Fruit fly (Drosophila melanogaster) whole organism, prepupa: ENCODE data around the gene CG11131.

Experiments used
- CG10669 ChIP-seq: fragments of 200-800 bp; sonication (Bioruptor generic); optimal IDR thresholded peaks from 3 replicates; lab custom pipeline; 2018; ENCODE audit warnings: missing biosample characterization, mild to moderate bottlenecking, missing genetic modification characterization, moderate library complexity
- CG11762 ChIP-seq: fragments of 200-800 bp; sonication (Bioruptor generic); optimal IDR thresholded peaks from 3 replicates; lab custom pipeline; 2016; ENCODE audit warnings: missing biosample characterization, missing genetic modification characterization; ENCODE audit not compliant: insufficient read depth
- CG11902 ChIP-seq: fragments of 200-800 bp; sonication (Bioruptor generic); optimal IDR thresholded peaks from 3 replicates; lab custom pipeline; 2016; ENCODE audit warnings: missing biosample characterization, missing genetic modification characterization
- CG15336 ChIP-seq: fragments of 200-800 bp; sonication (Bioruptor generic); IDR thresholded peaks from 2 replicates; pipeline ENCODE4 v1.3.6; 2022; ENCODE audit warnings: missing biosample characterization, missing genetic modification characterization
- CG1621 ChIP-seq: fragments of 200-800 bp; sonication (Bioruptor generic); optimal IDR thresholded peaks from 3 replicates; lab custom pipeline; 2018; ENCODE audit warnings: missing biosample characterization, mild to moderate bottlenecking, missing genetic modification characterization
- CG16779 ChIP-seq: fragments of 200-800 bp; sonication (Bioruptor generic); optimal IDR thresholded peaks from 3 replicates; lab custom pipeline; 2017; ENCODE audit warnings: missing biosample characterization, mild to moderate bottlenecking, missing genetic modification characterization
- CG3032 ChIP-seq: fragments of 200-800 bp; optimal IDR thresholded peaks from 2 replicates; lab custom pipeline; 2019; ENCODE audit warnings: missing biosample characterization, mild to moderate bottlenecking, missing genetic modification characterization, moderate library complexity
- CG31627 ChIP-seq: fragments of 200-800 bp; sonication (Bioruptor generic); optimal IDR thresholded peaks from 3 replicates; lab custom pipeline; 2016; ENCODE audit warnings: missing biosample characterization, missing genetic modification characterization
- CG32006 ChIP-seq: fragments of 200-800 bp; sonication (Bioruptor generic); optimal IDR thresholded peaks from 3 replicates; lab custom pipeline; 2017; ENCODE audit warnings: missing biosample characterization, mild to moderate bottlenecking, missing genetic modification characterization
- CG34406 ChIP-seq: fragments of 200-800 bp; sonication (Bioruptor generic); optimal IDR thresholded peaks from 3 replicates; lab custom pipeline; 2016; ENCODE audit warnings: missing biosample characterization, missing genetic modification characterization
- CG3919 ChIP-seq: fragments of 200-800 bp; sonication (Bioruptor generic); optimal IDR thresholded peaks from 3 replicates; lab custom pipeline; 2016; ENCODE audit warnings: missing biosample characterization, missing genetic modification characterization
- CG4318 ChIP-seq: fragments of 200-800 bp; sonication (Bioruptor generic); optimal IDR thresholded peaks from 3 replicates; lab custom pipeline; 2017; ENCODE audit warnings: missing biosample characterization, mild to moderate bottlenecking, missing genetic modification characterization
- CG6163 ChIP-seq: fragments of 200-800 bp; sonication (Bioruptor generic); IDR thresholded peaks from 3 replicates; pipeline ENCODE4 v1.3.6; 2022; ENCODE audit warnings: missing biosample characterization, missing genetic modification characterization
- CG6276 ChIP-seq: fragments of 200-800 bp; sonication (Bioruptor generic); optimal IDR thresholded peaks from 2 replicates; lab custom pipeline; 2017; ENCODE audit warnings: missing biosample characterization, mild to moderate bottlenecking, missing genetic modification characterization
- CG6792 ChIP-seq: fragments of 200-800 bp; sonication (Bioruptor generic); optimal IDR thresholded peaks from 3 replicates; lab custom pipeline; 2016; ENCODE audit warnings: missing biosample characterization, missing genetic modification characterization
- CG6808 ChIP-seq: fragments of 200-800 bp; sonication (Bioruptor generic); optimal IDR thresholded peaks from 3 replicates; lab custom pipeline; 2017; ENCODE audit warnings: missing biosample characterization, missing genetic modification characterization, mild to moderate bottlenecking, moderate library complexity, missing genetic modification reagents
- CG6854 ChIP-seq: fragments of 200-800 bp; sonication (Bioruptor generic); optimal IDR thresholded peaks from 2 replicates; lab custom pipeline; 2017; ENCODE audit warnings: missing biosample characterization, mild to moderate bottlenecking, missing genetic modification characterization
- CG7368 ChIP-seq: fragments of 200-800 bp; sonication (Bioruptor generic); optimal IDR thresholded peaks from 3 replicates; lab custom pipeline; 2016; ENCODE audit warnings: missing biosample characterization, missing genetic modification characterization
- CG8319 ChIP-seq: fragments of 200-800 bp; sonication (Bioruptor generic); optimal IDR thresholded peaks from 3 replicates; lab custom pipeline; 2016; ENCODE audit warnings: missing biosample characterization, missing genetic modification characterization
- CG9139 ChIP-seq: fragments of 200-800 bp; sonication (Bioruptor generic); optimal IDR thresholded peaks from 3 replicates; lab custom pipeline; 2017; ENCODE audit warnings: missing biosample characterization, mild to moderate bottlenecking, missing genetic modification characterization
- Eip75B ChIP-seq: fragments of 200-800 bp; sonication (Bioruptor generic); optimal IDR thresholded peaks from 3 replicates; lab custom pipeline; 2016; ENCODE audit warnings: missing biosample characterization, missing genetic modification characterization
- Eip78C ChIP-seq: fragments of 200-800 bp; sonication (Bioruptor generic); peaks from one replicate; lab custom pipeline; 2016; ENCODE audit warnings: missing biosample characterization, missing genetic modification characterization
- Eip93F ChIP-seq: fragments of 200-800 bp; sonication (Bioruptor generic); optimal IDR thresholded peaks from 2 replicates; lab custom pipeline; 2016; ENCODE audit warnings: missing biosample characterization, mild to moderate bottlenecking, missing genetic modification characterization
- Ets21C ChIP-seq: fragments of 200-800 bp; sonication (Bioruptor generic); optimal IDR thresholded peaks from 3 replicates; lab custom pipeline; 2016; ENCODE audit warnings: missing biosample characterization, missing genetic modification characterization
- Ets96B ChIP-seq: fragments of 200-800 bp; optimal IDR thresholded peaks from 2 replicates; lab custom pipeline; 2019; ENCODE audit warnings: missing biosample characterization, mild to moderate bottlenecking, missing genetic modification characterization, moderate library complexity
- Gug ChIP-seq: fragments of 200-800 bp; sonication (Bioruptor generic); IDR thresholded peaks from 2 replicates; pipeline ENCODE4 v1.3.6; 2022; ENCODE audit warnings: missing biosample characterization, missing genetic modification characterization
- Hr38 ChIP-seq: sonication (Bioruptor generic); optimal IDR thresholded peaks from 2 replicates; lab custom pipeline; 2016; ENCODE audit warnings: missing biosample characterization, missing genetic modification characterization
- Hr39 ChIP-seq: fragments of 200-800 bp; sonication (Bioruptor generic); optimal IDR thresholded peaks from 2 replicates; lab custom pipeline; 2016; ENCODE audit warnings: missing biosample characterization, missing genetic modification characterization
- Lpt ChIP-seq: fragments of 200-800 bp; sonication (Bioruptor generic); optimal IDR thresholded peaks from 3 replicates; lab custom pipeline; 2016; ENCODE audit warnings: missing biosample characterization, missing genetic modification characterization
- Met ChIP-seq: fragments of 200-800 bp; sonication (Bioruptor generic); optimal IDR thresholded peaks from 3 replicates; lab custom pipeline; 2016; ENCODE audit warnings: missing biosample characterization, missing genetic modification characterization
- Sox102F ChIP-seq: fragments of 200-800 bp; sonication (Bioruptor generic); optimal IDR thresholded peaks from 2 replicates; lab custom pipeline; 2016; ENCODE audit warnings: missing biosample characterization, mild to moderate bottlenecking, missing genetic modification characterization
- Sox14 ChIP-seq: fragments of 200-800 bp; sonication (Bioruptor generic); optimal IDR thresholded peaks from 3 replicates; lab custom pipeline; 2016; ENCODE audit warnings: missing biosample characterization, missing genetic modification characterization
- achi ChIP-seq: fragments of 200-800 bp; sonication (Bioruptor generic); optimal IDR thresholded peaks from 3 replicates; lab custom pipeline; 2016; ENCODE audit warnings: missing biosample characterization, missing genetic modification characterization
- acj6 ChIP-seq: fragments of 200-800 bp; sonication (Bioruptor generic); optimal IDR thresholded peaks from 3 replicates; lab custom pipeline; 2016; ENCODE audit warnings: missing biosample characterization, missing genetic modification characterization
- cyc ChIP-seq: fragments of 200-800 bp; sonication (Bioruptor generic); optimal IDR thresholded peaks from 3 replicates; lab custom pipeline; 2016; ENCODE audit warnings: missing biosample characterization, missing genetic modification characterization
- dac ChIP-seq: fragments of 200-800 bp; sonication (Bioruptor generic); optimal IDR thresholded peaks from 2 replicates; lab custom pipeline; 2017; ENCODE audit warnings: missing biosample characterization, mild to moderate bottlenecking, missing genetic modification characterization
- dsx ChIP-seq: fragments of 200-800 bp; optimal IDR thresholded peaks from 3 replicates; lab custom pipeline; 2019; ENCODE audit warnings: missing biosample characterization, mild to moderate bottlenecking, missing genetic modification characterization, moderate library complexity; ENCODE audit not compliant: poor library complexity, severe bottlenecking
- esn ChIP-seq: fragments of 200-800 bp; sonication (Bioruptor generic); optimal IDR thresholded peaks from 2 replicates; lab custom pipeline; 2016; ENCODE audit warnings: missing biosample characterization, mild to moderate bottlenecking, missing genetic modification characterization, moderate library complexity
- fd59A ChIP-seq: fragments of 200-800 bp; sonication (Bioruptor generic); optimal IDR thresholded peaks from 2 replicates; lab custom pipeline; 2017; ENCODE audit warnings: missing biosample characterization, mild to moderate bottlenecking, missing genetic modification characterization, missing genetic modification reagents
- fd85E ChIP-seq: fragments of 200-800 bp; sonication (Bioruptor generic); optimal IDR thresholded peaks from 3 replicates; lab custom pipeline; 2016; ENCODE audit warnings: missing biosample characterization, missing genetic modification characterization
- fkh ChIP-seq: fragments of 200-800 bp; sonication (Bioruptor generic); optimal IDR thresholded peaks from 3 replicates; lab custom pipeline; 2017; ENCODE audit warnings: missing biosample characterization, mild to moderate bottlenecking, missing genetic modification characterization, moderate library complexity
- lz ChIP-seq: fragments of 200-800 bp; sonication (Bioruptor generic); optimal IDR thresholded peaks from 3 replicates; lab custom pipeline; 2016; ENCODE audit warnings: missing biosample characterization, missing genetic modification characterization
- net ChIP-seq: fragments of 200-800 bp; sonication (Bioruptor generic); optimal IDR thresholded peaks from 3 replicates; lab custom pipeline; 2016; ENCODE audit warnings: missing biosample characterization, missing genetic modification characterization
- spab ChIP-seq: fragments of 200-800 bp; sonication (Bioruptor generic); optimal IDR thresholded peaks from 2 replicates; lab custom pipeline; 2017; ENCODE audit warnings: missing biosample characterization, mild to moderate bottlenecking, missing genetic modification characterization, missing genetic modification reagents
- ss ChIP-seq, 2 experiments: fragments of 200-800 bp; sonication (Bioruptor generic); optimal IDR thresholded peaks; 2 replicates in 1 of 2; 3 replicates in 1 of 2; lab custom pipeline; 2017 to 2018; ENCODE audit warnings: mild to moderate bottlenecking in 2 of 2, missing biosample characterization in 2 of 2, missing genetic modification characterization in 2 of 2, moderate library complexity in 1 of 2
- svp ChIP-seq: fragments of 200-800 bp; sonication (Bioruptor generic); peaks from one replicate; lab custom pipeline; 2016; ENCODE audit warnings: missing biosample characterization, missing genetic modification characterization
- topi ChIP-seq: fragments of 200-800 bp; sonication (Bioruptor generic); optimal IDR thresholded peaks from 3 replicates; lab custom pipeline; 2016; ENCODE audit warnings: missing biosample characterization, missing genetic modification characterization

The CG11131 gene

DNA sequence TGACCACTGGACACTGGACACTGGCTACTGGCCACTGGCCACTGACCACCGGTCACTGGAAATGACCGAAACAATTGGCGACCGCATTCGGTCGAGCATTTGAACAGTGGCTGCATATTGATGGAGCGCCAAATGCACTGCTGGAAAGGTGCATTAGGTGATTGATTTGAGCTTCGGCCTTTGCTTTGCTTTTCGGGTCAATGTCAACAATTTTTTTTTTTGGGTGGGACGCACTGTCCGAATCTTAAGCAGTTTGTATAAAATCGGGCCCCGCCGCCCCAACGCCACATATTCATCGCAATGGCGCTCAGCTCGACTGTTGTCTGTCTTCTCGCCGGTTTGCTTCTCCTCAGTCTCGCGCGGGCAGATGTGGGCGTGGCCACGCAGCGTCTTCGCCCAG is 38.1 kb upstream of the CG11131 start, which contains the start of gene CG13239:
TSS of gene CG13239 (plus strand) at position 301 of the 400 bp plus-strand sequence.
- TF ChIP-seq Met (no peak), Eip93F (GFP tag; lab: Kevin White, UChicago) (no peak), Gug (GFP tag; lab: Robert Waterston, UW) (no peak), CG3919 (GFP tag; lab: Kevin White, UChicago) (no peak), CG6276 (no peak), Ets96B (tag; lab: Kevin White, UChicago) (no peak), CG4318 (no peak), CG10669 (GFP tag; lab: Kevin White, UChicago) (no peak), Ets21C (GFP tag; lab: Kevin White, UChicago) (no peak), achi (no peak), svp (GFP tag; lab: Kevin White, UChicago) (no peak), CG32006 (GFP tag; lab: Kevin White, UChicago) (no peak), lz (no peak), spab (GFP tag; lab: Kevin White, UChicago) (no peak), Lpt (GFP tag; lab: Kevin White, UChicago) (no peak), fd59A (GFP tag; lab: Kevin White, UChicago) (no peak), Eip75B (GFP tag; lab: Kevin White, UChicago) (no peak)

DNA sequence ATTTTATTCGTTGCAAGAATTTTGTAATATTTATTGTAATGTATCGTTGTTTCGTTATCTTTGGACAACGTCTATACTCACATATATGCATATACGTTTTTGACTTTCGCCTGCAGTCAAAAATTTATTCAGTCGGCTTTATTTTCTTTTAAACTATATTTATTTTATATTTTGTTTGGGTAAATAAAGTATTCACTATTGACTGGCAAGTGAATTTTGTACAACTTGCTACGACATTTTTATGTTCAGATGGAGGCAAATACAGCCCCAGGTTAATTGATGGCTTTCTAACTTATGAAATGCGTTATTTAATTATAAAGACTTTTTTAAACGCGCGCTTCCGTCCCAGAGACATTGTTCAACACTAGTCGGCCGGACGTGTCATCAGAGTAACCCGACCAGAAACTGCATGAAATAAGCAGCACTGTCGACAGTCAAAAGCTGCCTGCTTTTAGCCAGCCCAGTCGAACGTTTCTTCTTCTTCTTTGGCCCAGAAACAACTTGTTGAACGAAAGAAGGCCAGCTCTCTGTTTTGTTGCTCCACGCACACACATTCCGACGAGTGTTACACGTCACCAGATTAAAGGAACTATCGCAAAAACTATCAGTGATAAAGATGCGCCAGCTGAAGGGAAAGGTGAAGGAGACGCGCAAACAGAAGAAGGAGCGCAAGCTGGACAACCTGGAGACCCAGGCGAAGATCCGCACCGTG is 35.0 kb upstream of the CG11131 start, which contains the start of gene CG33169:
TSS of gene CG33169 (plus strand) at position 498 of the 712 bp plus-strand sequence.
- no peak for TF ChIP-seq CG16779 (tag; lab: Kevin White, UChicago)
- no peak for TF ChIP-seq Eip93F (GFP tag; lab: Kevin White, UChicago)
- peak; percentile 70 for TF ChIP-seq Eip78C (GFP tag; lab: Kevin White, UChicago)
- TF ChIP-seq topi (GFP tag; lab: Kevin White, UChicago), result peak; percentile 65
- TF ChIP-seq Gug (GFP tag; lab: Robert Waterston, UW), result no peak
- peak; percentile 48 for TF ChIP-seq CG32006 (GFP tag; lab: Kevin White, UChicago)
- no peak for TF ChIP-seq CG9139 (GFP tag; lab: Kevin White, UChicago)
- no peak for TF ChIP-seq CG6276
- TF ChIP-seq CG3032, result peak; percentile 46
- TF ChIP-seq svp (GFP tag; lab: Kevin White, UChicago), result peak; percentile 82
- TF ChIP-seq Eip75B (GFP tag; lab: Kevin White, UChicago), result peak; percentile 92
- peak; percentile 67 for TF ChIP-seq CG11902 (GFP tag; lab: Kevin White, UChicago)
- TF ChIP-seq cyc (GFP tag; lab: Kevin White, UChicago), result peak; percentile 84
- peak; percentile 50 for TF ChIP-seq CG8319 (GFP tag; lab: Kevin White, UChicago)
- TF ChIP-seq CG10669 (GFP tag; lab: Kevin White, UChicago), result peak; percentile 26
- no peak for TF ChIP-seq CG4318
- TF ChIP-seq CG6163 (GFP tag; lab: Robert Waterston, UW), result peak; percentile 73
- TF ChIP-seq Lpt (GFP tag; lab: Kevin White, UChicago), result peak; percentile 49
- no peak for TF ChIP-seq CG11762 (GFP tag; lab: Kevin White, UChicago)
- TF ChIP-seq Hr38 (GFP tag; lab: Kevin White, UChicago), result no peak
- peak in 1 of 2 experiments; percentile 49 for TF ChIP-seq ss (GFP tag; optimal IDR thresholded peaks at IDR 0.05; lab: Kevin White, UChicago)
- peak; percentile 77 for TF ChIP-seq Sox14
- peak; percentile 44 for TF ChIP-seq Sox102F (GFP tag; lab: Kevin White, UChicago)
- TF ChIP-seq CG6792 (GFP tag; lab: Kevin White, UChicago), result peak; percentile 48
- TF ChIP-seq CG15336 (GFP tag; lab: Robert Waterston, UW), result no peak
- TF ChIP-seq dac (GFP tag; lab: Kevin White, UChicago), result peak; percentile 18
- TF ChIP-seq Hr39 (GFP tag; lab: Kevin White, UChicago), result peak; percentile 74
- no peak for TF ChIP-seq fd85E (GFP tag; lab: Kevin White, UChicago)
- peak; percentile 36 for TF ChIP-seq CG6854 (GFP tag; lab: Kevin White, UChicago)
- TF ChIP-seq CG3919 (GFP tag; lab: Kevin White, UChicago), result peak; percentile 73
- TF ChIP-seq CG6808 (GFP tag; lab: Kevin White, UChicago), result no peak
- TF ChIP-seq CG34406, result no peak
- peak; percentile 48 for TF ChIP-seq net (GFP tag; lab: Kevin White, UChicago)
- TF ChIP-seq CG31627 (GFP tag; lab: Kevin White, UChicago), result peak; percentile 85
- no peak for TF ChIP-seq fkh (GFP tag; lab: Kevin White, UChicago)
- peak; percentile 61 for TF ChIP-seq dsx (GFP tag; lab: Kevin White, UChicago)
- peak; percentile 37 for TF ChIP-seq CG7368 (GFP tag; lab: Kevin White, UChicago)
- peak; percentile 23 for TF ChIP-seq fd59A (GFP tag; lab: Kevin White, UChicago)
- TF ChIP-seq CG1621, result peak; percentile 95
- TF ChIP-seq lz, result peak; percentile 70
- TF ChIP-seq acj6 (GFP tag; lab: Kevin White, UChicago), result peak; percentile 38
- TF ChIP-seq esn (GFP tag; lab: Kevin White, UChicago), result peak; percentile 74
